Worm (Caenorhabditis elegans) whole organism, L1 larva: ENCODE data around the gene mrpl-32.

Experiments
- C04F5.9 ChIP-seq: sonication (generic microtip); optimal IDR thresholded peaks from 2 replicates; lab custom pipeline; 2016; ENCODE audit warnings: missing genetic modification characterization, missing compliant biosample characterization
- aly-2 ChIP-seq: fragments of 150-350 bp; optimal IDR thresholded peaks from 2 replicates; lab custom pipeline; 2014; ENCODE audit warnings: missing biosample characterization, missing genetic modification characterization
- ama-1 ChIP-seq: fragments of 150-350 bp; optimal IDR thresholded peaks from 2 replicates; lab custom pipeline; 2014
- dpl-1 ChIP-seq, 3 experiments: fragments of 150-350 bp in 2 of 3; sonication (generic microtip) in 1 of 3; optimal IDR thresholded peaks; 2 replicates each; lab custom pipeline; 2014 to 2017; ENCODE audit warnings: missing biosample characterization in 3 of 3, missing genetic modification characterization in 3 of 3, missing genetic modification reagents in 3 of 3
- efl-1 ChIP-seq, 4 experiments: fragments of 150-350 bp; optimal IDR thresholded peaks in 3 of 4; peaks in 1 of 4; 1 replicate in 1 of 4; 2 replicates in 3 of 4; lab custom pipeline; 2014; ENCODE audit warnings: missing biosample characterization in 2 of 4, missing genetic modification characterization in 2 of 4, missing genetic modification reagents in 2 of 4
- efl-3 ChIP-seq: fragments of 200-800 bp; sonication (Bioruptor generic); optimal IDR thresholded peaks from 2 replicates; lab custom pipeline; 2018; ENCODE audit warnings: mild to moderate bottlenecking, missing genetic modification characterization, missing compliant biosample characterization
- egl-13 ChIP-seq: sonication (generic microtip); optimal IDR thresholded peaks from 2 replicates; lab custom pipeline; 2016; ENCODE audit warnings: missing genotype, missing genetic modification reagents, missing genetic modification characterization, missing compliant biosample characterization
- elt-3 ChIP-seq, 6 experiments: fragments of 150-350 bp in 1 of 6; sonication (generic microtip); optimal IDR thresholded peaks; 2 replicates each; lab custom pipeline; 2017 to 2018; ENCODE audit warnings: missing biosample characterization in 6 of 6, missing genetic modification characterization in 6 of 6, inconsistent platforms in 1 of 6
- ets-5 ChIP-seq: fragments of 200-800 bp; sonication (Bioruptor generic); IDR thresholded peaks from 2 replicates; pipeline ENCODE4 v1.3.6; 2022; ENCODE audit warnings: missing genetic modification characterization, missing compliant biosample characterization
- fkh-10 ChIP-seq: sonication (generic microtip); optimal IDR thresholded peaks from 2 replicates; lab custom pipeline; 2017; ENCODE audit warnings: missing biosample characterization, missing genetic modification reagents, missing genetic modification characterization
- fkh-8 ChIP-seq: sonication (generic microtip); optimal IDR thresholded peaks from 2 replicates; lab custom pipeline; 2016; ENCODE audit warnings: mild to moderate bottlenecking, missing genetic modification characterization, missing compliant biosample characterization
- grh-1 ChIP-seq: fragments of 200-800 bp; sonication (Bioruptor generic); IDR thresholded peaks from 2 replicates; pipeline ENCODE4 v1.3.6; 2022; ENCODE audit warnings: missing genetic modification reagents, missing genetic modification characterization, missing compliant biosample characterization
- irx-1 ChIP-seq: sonication (generic microtip); optimal IDR thresholded peaks from 2 replicates; lab custom pipeline; 2016; ENCODE audit warnings: missing genetic modification characterization, missing compliant biosample characterization
- lin-13 ChIP-seq: fragments of 150-350 bp; optimal IDR thresholded peaks from 2 replicates; lab custom pipeline; 2014; ENCODE audit warnings: missing biosample characterization, missing genetic modification reagents, missing genetic modification characterization
- lsy-2 ChIP-seq, 2 experiments: fragments of 150-350 bp; optimal IDR thresholded peaks; 2 replicates each; lab custom pipeline; 2014; ENCODE audit warnings: missing biosample characterization in 2 of 2, missing genetic modification characterization in 2 of 2
- mab-9 ChIP-seq: fragments of 200-800 bp; sonication (Bioruptor generic); IDR thresholded peaks from 2 replicates; pipeline ENCODE4 v1.3.6; 2022; ENCODE audit warnings: missing genetic modification reagents, missing genetic modification characterization, missing compliant biosample characterization
- mep-1 ChIP-seq: fragments of 150-350 bp; optimal IDR thresholded peaks from 2 replicates; lab custom pipeline; 2014; ENCODE audit warnings: missing biosample characterization, missing genetic modification characterization
- nhr-12 ChIP-seq: sonication (generic microtip); optimal IDR thresholded peaks from 2 replicates; lab custom pipeline; 2017; ENCODE audit warnings: missing biosample characterization, missing genetic modification characterization
- nhr-19 ChIP-seq: fragments of 200-800 bp; sonication (Bioruptor generic); conservative IDR thresholded peaks from 2 replicates; pipeline ENCODE4 v1.3.6; 2022; ENCODE audit warnings: missing genetic modification characterization, missing compliant biosample characterization
- nhr-76 ChIP-seq: sonication (generic microtip); optimal IDR thresholded peaks from 2 replicates; lab custom pipeline; 2017; ENCODE audit warnings: missing biosample characterization, missing genetic modification characterization
- nhr-85 ChIP-seq: sonication (generic microtip); peaks from one replicate; lab custom pipeline; 2016; ENCODE audit warnings: missing genetic modification characterization, inconsistent platforms, missing compliant biosample characterization
- pax-3 ChIP-seq: fragments of 200-800 bp; sonication (Bioruptor generic); optimal IDR thresholded peaks from 2 replicates; lab custom pipeline; 2018; ENCODE audit warnings: mild to moderate bottlenecking, missing genetic modification characterization, moderate library complexity, missing compliant biosample characterization
- rnt-1 ChIP-seq: sonication (generic microtip); optimal IDR thresholded peaks from 2 replicates; lab custom pipeline; 2016; ENCODE audit warnings: mild to moderate bottlenecking, missing genetic modification characterization, moderate library complexity, missing compliant biosample characterization
- skn-1 ChIP-seq: fragments of 150-350 bp; optimal IDR thresholded peaks from 2 replicates; lab custom pipeline; 2014; ENCODE audit warnings: missing biosample characterization, missing genetic modification characterization
- snpc-4 ChIP-seq: fragments of 150-350 bp; optimal IDR thresholded peaks from 2 replicates; lab custom pipeline; 2014; ENCODE audit warnings: missing biosample characterization, missing genetic modification characterization
- sptf-1 ChIP-seq: fragments of 150-350 bp; optimal IDR thresholded peaks from 2 replicates; lab custom pipeline; 2014; ENCODE audit warnings: missing biosample characterization, missing genetic modification characterization
- swsn-7 ChIP-seq: sonication (generic microtip); optimal IDR thresholded peaks from 2 replicates; lab custom pipeline; 2016; ENCODE audit warnings: missing genetic modification characterization, missing compliant biosample characterization
- tlp-1 ChIP-seq: fragments of 150-350 bp; optimal IDR thresholded peaks from 2 replicates; lab custom pipeline; 2014; ENCODE audit warnings: missing biosample characterization, missing genetic modification characterization
- unc-130 ChIP-seq: fragments of 150-350 bp; optimal IDR thresholded peaks from 2 replicates; lab custom pipeline; 2017; ENCODE audit warnings: missing biosample characterization, missing genetic modification characterization, inconsistent platforms
- unc-86 ChIP-seq: sonication (generic microtip); optimal IDR thresholded peaks from 2 replicates; lab custom pipeline; 2016; ENCODE audit warnings: missing genetic modification characterization, missing compliant biosample characterization
- xbp-1 ChIP-seq: sonication (generic microtip); optimal IDR thresholded peaks from 2 replicates; lab custom pipeline; 2016; ENCODE audit warnings: missing genetic modification characterization, missing compliant biosample characterization
- zip-4 ChIP-seq: fragments of 200-800 bp; sonication (Bioruptor generic); optimal IDR thresholded peaks from 2 replicates; lab custom pipeline; 2018; ENCODE audit warnings: mild to moderate bottlenecking, missing genetic modification characterization, moderate library complexity, missing compliant biosample characterization
- ztf-11 ChIP-seq, 2 experiments: sonication (generic microtip); optimal IDR thresholded peaks; 2 replicates each; lab custom pipeline; 2016 to 2017; ENCODE audit warnings: missing genetic modification characterization in 2 of 2, missing biosample characterization in 1 of 2, missing compliant biosample characterization in 1 of 2
- ztf-4 ChIP-seq: fragments of 150-350 bp; optimal IDR thresholded peaks from 2 replicates; lab custom pipeline; 2014; ENCODE audit warnings: missing biosample characterization, missing genetic modification characterization

mrpl-32 gene

DNA sequence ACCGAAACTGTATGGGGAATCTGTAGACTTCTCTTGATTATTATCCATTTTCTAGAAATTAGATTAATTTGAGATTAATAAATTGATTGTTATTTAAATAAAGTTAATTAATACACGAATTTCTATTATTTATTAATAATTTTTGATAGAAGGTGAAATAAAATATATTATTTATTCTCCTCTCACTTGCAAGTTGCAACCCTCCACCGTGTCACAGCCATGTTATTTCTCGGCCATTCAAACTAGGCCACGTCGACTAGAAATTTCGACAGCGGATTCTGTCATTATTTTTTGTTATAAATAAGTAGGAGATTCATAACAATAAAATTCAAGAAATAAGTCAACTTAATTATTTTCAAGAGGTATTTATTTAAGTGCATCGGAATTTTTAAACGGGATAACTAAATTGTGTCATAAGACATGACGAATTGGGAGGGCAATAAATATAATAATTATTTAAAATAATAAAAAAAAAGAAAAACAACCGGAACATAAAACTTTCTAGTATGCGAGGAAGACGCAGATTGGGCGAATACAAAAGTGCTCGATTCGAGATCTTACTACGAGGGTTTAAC, 5.9 kb upstream of the mrpl-32 start, which contains the start of gene ufbp-1 (continued):
- TF ChIP-seq elt-3 (tag; optimal IDR thresholded peaks at IDR 0.05; lab: Kevin White, UChicago) (peak in 1 of 6 experiments; percentile 90), nhr-85 (tag; lab: Kevin White, UChicago) (peak; percentile 70), mep-1 (tag; lab: Kevin White, UChicago) (peak; percentile 99), efl-3 (GFP tag; lab: Kevin White, UChicago) (no peak), fkh-10 (GFP tag; lab: Kevin White, UChicago) (no peak), irx-1 (tag; lab: Kevin White, UChicago) (peak; percentile 15), nhr-12 (tag; lab: Kevin White, UChicago) (no peak), efl-1 (optimal IDR thresholded peaks at IDR 0.05; lab: Kevin White, UChicago) (no peak), efl-1 (GFP tag; optimal IDR thresholded peaks at IDR 0.05 in 1 of 2; lab: Kevin White, UChicago) (peak; percentile 27 to 57), rnt-1 (tag; lab: Kevin White, UChicago) (peak; percentile 53), zip-4 (GFP tag; lab: Kevin White, UChicago) (peak; percentile 5), lsy-2 (tag; optimal IDR thresholded peaks at IDR 0.05; lab: Kevin White, UChicago) (peak; percentile 45 to 86), swsn-7 (tag; lab: Kevin White, UChicago) (peak; percentile 55), ztf-4 (tag; lab: Kevin White, UChicago) (peak; percentile 92), egl-13 (tag; lab: Kevin White, UChicago) (peak; percentile 44), xbp-1 (tag; lab: Kevin White, UChicago) (peak; percentile 91), unc-86 (tag; lab: Kevin White, UChicago) (peak; percentile 6), C04F5.9 (tag; lab: Kevin White, UChicago) (no peak), mab-9 (peak; percentile 41; the same call in 1 of the 2 replicates), unc-130 (tag; lab: Kevin White, UChicago) (peak; percentile 13), fkh-8 (peak; percentile 18), sptf-1 (tag; lab: Kevin White, UChicago) (no peak), tlp-1 (tag; lab: Kevin White, UChicago) (no peak), dpl-1 (GFP tag; optimal IDR thresholded peaks at IDR 0.05; lab: Kevin White, UChicago) (peak; percentile 24 to 65 (median 44)), lin-13 (GFP tag; lab: Kevin White, UChicago) (peak; percentile 58), pax-3 (tag; lab: Kevin White, UChicago) (peak; percentile 38), nhr-76 (tag; lab: Kevin White, UChicago) (no peak), grh-1 (GFP tag; lab: Robert Waterston, UW) (no peak)

DNA sequence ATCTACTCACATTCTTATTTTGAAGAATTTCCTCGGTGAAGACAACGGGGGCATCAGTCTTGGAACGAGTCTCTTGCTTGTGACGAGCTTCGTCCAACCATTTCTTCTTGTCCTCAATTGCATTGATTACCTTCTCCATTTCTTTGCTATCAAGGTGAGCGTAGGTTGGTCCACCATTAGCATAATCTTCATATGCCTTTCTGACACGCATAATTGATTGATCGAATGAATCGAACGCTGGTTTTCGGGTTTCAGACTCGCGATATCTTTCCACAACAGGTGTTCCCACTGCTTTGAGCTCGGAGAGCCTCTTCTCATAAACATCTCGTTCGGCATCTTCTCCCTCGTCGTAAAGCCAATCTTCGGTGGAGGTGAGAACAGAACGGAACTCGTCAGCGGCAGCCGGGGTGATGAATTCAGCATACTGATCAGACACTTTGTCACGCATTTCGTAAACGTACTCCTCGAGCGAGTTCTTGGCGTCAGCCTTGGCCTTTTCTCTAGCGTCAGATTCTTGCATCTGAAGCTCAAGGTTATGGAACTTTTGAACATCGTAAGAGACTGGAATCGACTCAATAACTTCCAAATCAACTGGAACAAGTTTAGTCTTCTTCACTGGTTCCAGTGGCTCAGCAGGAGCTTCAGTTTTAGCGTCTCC, 5.0 kb upstream of the mrpl-32 start:
- TF ChIP-seq skn-1 (tag; lab: Kevin White, UChicago) (peak; percentile 30), ama-1 (peak; percentile 70), aly-2 (tag; lab: Kevin White, UChicago) (peak; percentile 54), nhr-12 (tag; lab: Kevin White, UChicago) (no peak)

DNA sequence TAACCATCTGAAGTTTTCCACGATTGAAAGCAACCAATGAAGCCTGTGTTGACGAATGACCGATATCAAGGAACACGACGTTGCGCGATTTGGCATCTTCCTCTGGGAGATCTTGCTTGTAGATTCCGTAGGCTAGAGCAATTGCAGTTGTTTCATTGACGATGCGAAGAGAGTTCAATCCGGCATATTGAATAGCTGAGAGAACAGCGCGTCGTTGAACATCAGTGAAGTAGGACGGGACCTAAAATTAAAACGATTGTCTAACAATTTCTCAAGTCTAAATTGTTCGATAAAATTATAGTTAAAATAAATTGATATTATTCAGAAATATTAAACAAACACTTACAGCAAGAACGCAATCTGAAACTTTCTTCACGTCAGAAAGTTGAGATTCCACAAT, 3.5 kb upstream of the mrpl-32 start:
- TF ChIP-seq dpl-1 (GFP tag; optimal IDR thresholded peaks at IDR 0.05; lab: Kevin White, UChicago) (no peak), elt-3 (tag; optimal IDR thresholded peaks at IDR 0.05; lab: Kevin White, UChicago) (no peak), mep-1 (tag; lab: Kevin White, UChicago) (peak; percentile 53)

DNA sequence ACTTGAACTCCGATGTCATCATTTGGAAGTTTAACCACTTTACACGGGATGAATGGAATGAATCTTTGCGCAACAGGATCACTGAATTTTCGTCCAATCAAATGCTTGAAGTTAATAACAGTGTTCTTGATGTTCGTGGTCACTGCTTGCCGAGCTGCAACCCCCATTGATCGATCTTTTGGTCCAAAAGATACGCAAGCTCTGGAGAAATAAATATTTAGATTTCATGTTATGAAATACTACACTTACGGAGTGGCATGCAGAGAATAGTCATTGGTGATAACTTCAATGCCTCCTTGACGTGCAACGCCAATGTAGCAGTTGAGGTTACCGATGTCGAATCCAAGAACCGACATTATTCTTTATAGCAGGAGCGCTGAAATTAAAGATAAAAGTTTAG, 3.0 kb upstream of the mrpl-32 start, which contains the start of gene hsp-110:
Gene hsp-110 (minus strand): TSS at position 376 of the 400 bp plus-strand sequence.
- TF ChIP-seq dpl-1 (GFP tag; optimal IDR thresholded peaks at IDR 0.05; lab: Kevin White, UChicago): no peak
- no peak for TF ChIP-seq ets-5 (GFP tag; lab: Robert Waterston, UW)
- TF ChIP-seq nhr-19: no peak
- no peak for TF ChIP-seq aly-2 (tag; lab: Kevin White, UChicago)
- TF ChIP-seq snpc-4 (tag; lab: Kevin White, UChicago): no peak
- TF ChIP-seq swsn-7 (tag; lab: Kevin White, UChicago): no peak
- no peak for TF ChIP-seq efl-3 (GFP tag; lab: Kevin White, UChicago)
- TF ChIP-seq ama-1: no peak
- no peak for TF ChIP-seq ztf-11 (tag; optimal IDR thresholded peaks at IDR 0.05; lab: Kevin White, UChicago)
